Fruit fly (Drosophila melanogaster) whole organism, embryonic: Measurements from ENCODE around the gene mof.

Experiments
- CG10543 ChIP-seq: fragments of 200-800 bp; sonication (Bioruptor generic); optimal IDR thresholded peaks from 3 replicates; lab custom pipeline; 2017; ENCODE audit warnings: missing biosample characterization, mild to moderate bottlenecking, missing genetic modification characterization, moderate library complexity
- CG10654 ChIP-seq: fragments of 200-800 bp; sonication (Bioruptor generic); optimal IDR thresholded peaks from 2 replicates; lab custom pipeline; 2016; ENCODE audit warnings: missing biosample characterization, missing genetic modification characterization
- CG11085 ChIP-seq: fragments of 200-800 bp; sonication (Bioruptor generic); IDR thresholded peaks from 2 replicates; pipeline ENCODE4 v1.3.6; 2022; ENCODE audit warnings: missing biosample characterization, missing genetic modification characterization
- CG12391 ChIP-seq: fragments of 200-800 bp; sonication (Bioruptor generic); optimal IDR thresholded peaks from 3 replicates; lab custom pipeline; 2018; ENCODE audit warnings: missing biosample characterization, mild to moderate bottlenecking, missing genetic modification characterization, moderate library complexity
- CG12659 ChIP-seq: fragments of 200-800 bp; sonication (Bioruptor generic); optimal IDR thresholded peaks from 3 replicates; lab custom pipeline; 2017; ENCODE audit warnings: mild to moderate bottlenecking, missing biosample characterization, missing genetic modification reagents, missing genetic modification characterization
- CG1603 ChIP-seq: fragments of 200-800 bp; sonication (Bioruptor generic); optimal IDR thresholded peaks from 2 replicates; lab custom pipeline; 2019; ENCODE audit warnings: missing biosample characterization, mild to moderate bottlenecking, missing genetic modification characterization, moderate library complexity
- CG17328 ChIP-seq: fragments of 200-800 bp; sonication (Bioruptor generic); IDR thresholded peaks from 2 replicates; pipeline ENCODE4 v1.3.6; 2022; ENCODE audit warnings: missing biosample characterization, missing genetic modification characterization
- CG17385 ChIP-seq: fragments of 200-800 bp; sonication (Bioruptor generic); optimal IDR thresholded peaks from 3 replicates; lab custom pipeline; 2018; ENCODE audit warnings: missing biosample characterization, mild to moderate bottlenecking, missing genetic modification characterization
- CG17912 ChIP-seq: fragments of 200-800 bp; sonication (Bioruptor generic); optimal IDR thresholded peaks from 2 replicates; lab custom pipeline; 2018; ENCODE audit warnings: missing biosample characterization, mild to moderate bottlenecking, missing genetic modification characterization
- CG2120 ChIP-seq: fragments of 200-800 bp; sonication (Bioruptor generic); optimal IDR thresholded peaks from 3 replicates; lab custom pipeline; 2016; ENCODE audit warnings: missing biosample characterization, missing genetic modification characterization
- CG2678 ChIP-seq: fragments of 200-800 bp; sonication (Bioruptor generic); optimal IDR thresholded peaks from 3 replicates; lab custom pipeline; 2019; ENCODE audit warnings: missing biosample characterization, mild to moderate bottlenecking, missing genetic modification characterization, moderate library complexity
- CG32532 ChIP-seq: fragments of 200-800 bp; sonication (Bioruptor generic); IDR thresholded peaks from 2 replicates; pipeline ENCODE4 v1.3.6; 2022; ENCODE audit warnings: missing biosample characterization, missing genetic modification characterization
- CG32767 ChIP-seq: fragments of 200-800 bp; sonication (Bioruptor generic); IDR thresholded peaks from 2 replicates; pipeline ENCODE4 v1.3.6; 2022; ENCODE audit warnings: missing biosample characterization, missing genetic modification characterization
- CG34376 ChIP-seq: fragments of 200-800 bp; sonication (Bioruptor generic); optimal IDR thresholded peaks from 2 replicates; lab custom pipeline; 2018; ENCODE audit warnings: missing biosample characterization, mild to moderate bottlenecking, missing genetic modification characterization
- CG34422 ChIP-seq: fragments of 200-800 bp; sonication (Bioruptor generic); IDR thresholded peaks from 3 replicates; pipeline ENCODE4 v1.3.6; 2022; ENCODE audit warnings: missing biosample characterization, missing genetic modification characterization
- CG6689 ChIP-seq: fragments of 200-800 bp; sonication (Bioruptor generic); IDR thresholded peaks from 2 replicates; pipeline ENCODE4 v1.3.6; 2022; ENCODE audit warnings: missing biosample characterization, missing genetic modification characterization
- CG6813 ChIP-seq: fragments of 200-800 bp; sonication (Bioruptor generic); optimal IDR thresholded peaks from 2 replicates; lab custom pipeline; 2017; ENCODE audit warnings: missing biosample characterization, missing genetic modification characterization, mild to moderate bottlenecking, moderate library complexity, missing genetic modification reagents
- CG7357 ChIP-seq: fragments of 200-800 bp; sonication (Bioruptor generic); IDR thresholded peaks from 3 replicates; pipeline ENCODE4 v1.3.6; 2022; ENCODE audit warnings: missing biosample characterization, missing genetic modification characterization
- CG9932 ChIP-seq: fragments of 200-800 bp; sonication (Bioruptor generic); IDR thresholded peaks from 2 replicates; pipeline ENCODE4 v1.3.6; 2022; ENCODE audit warnings: missing biosample characterization, missing genetic modification characterization
- Drgx ChIP-seq: fragments of 200-800 bp; sonication (Bioruptor generic); IDR thresholded peaks from 2 replicates; pipeline ENCODE4 v1.3.6; 2022; ENCODE audit warnings: missing biosample characterization, missing genetic modification characterization
- E2f2 ChIP-seq: fragments of 200-800 bp; sonication (Bioruptor generic); IDR thresholded peaks from 2 replicates; pipeline ENCODE4 v1.3.6; 2022; ENCODE audit warnings: missing biosample characterization, missing genetic modification characterization
- HLHmδ ChIP-seq: fragments of 200-800 bp; sonication (Bioruptor generic); optimal IDR thresholded peaks from 2 replicates; lab custom pipeline; 2018; ENCODE audit warnings: missing biosample characterization, mild to moderate bottlenecking, missing genetic modification characterization, moderate library complexity
- Hr39 ChIP-seq: fragments of >200 bp; optimal IDR thresholded peaks from 2 replicates; lab custom pipeline; 2017
- Oli ChIP-seq: fragments of 200-800 bp; sonication (Bioruptor generic); optimal IDR thresholded peaks from 2 replicates; lab custom pipeline; 2018; ENCODE audit warnings: missing biosample characterization, mild to moderate bottlenecking, missing genetic modification characterization, moderate library complexity
- Side ChIP-seq: fragments of 200-800 bp; sonication (Bioruptor generic); optimal IDR thresholded peaks from 2 replicates; lab custom pipeline; 2016; ENCODE audit warnings: missing biosample characterization, missing genetic modification characterization
- Sox100B ChIP-seq: fragments of 200-800 bp; sonication (Bioruptor generic); optimal IDR thresholded peaks from 3 replicates; lab custom pipeline; 2018; ENCODE audit warnings: missing biosample characterization, mild to moderate bottlenecking, missing genetic modification characterization
- Xrp1 ChIP-seq: fragments of 200-800 bp; sonication (Bioruptor generic); IDR thresholded peaks from 2 replicates; pipeline ENCODE4 v1.3.6; 2022; ENCODE audit warnings: missing biosample characterization, missing genetic modification characterization
- amos ChIP-seq: fragments of 200-800 bp; sonication (Bioruptor generic); IDR thresholded peaks from 2 replicates; pipeline ENCODE4 v1.3.6; 2022; ENCODE audit warnings: missing biosample characterization, missing genetic modification characterization; ENCODE audit not compliant: partially characterized antibody
- ara ChIP-seq: fragments of 200-800 bp; sonication (Bioruptor generic); IDR thresholded peaks from 2 replicates; pipeline ENCODE4 v1.3.6; 2022; ENCODE audit warnings: missing biosample characterization, missing genetic modification characterization
- cad ChIP-seq: fragments of >200 bp; optimal IDR thresholded peaks from 2 replicates; lab custom pipeline; 2017; ENCODE audit warnings: missing biosample characterization, missing genetic modification characterization
- chif ChIP-seq, 2 experiments: fragments of 200-800 bp; sonication (Bioruptor generic); optimal IDR thresholded peaks; 3 replicates each; lab custom pipeline; 2016; ENCODE audit warnings: missing biosample characterization in 2 of 2, missing genetic modification characterization in 2 of 2
- chm ChIP-seq: fragments of 200-800 bp; sonication (Bioruptor generic); IDR thresholded peaks from 2 replicates; pipeline ENCODE4 v1.3.6; 2022; ENCODE audit warnings: missing biosample characterization, missing genetic modification characterization
- ci ChIP-seq: fragments of 200-800 bp; sonication (Bioruptor generic); IDR thresholded peaks from 3 replicates; pipeline ENCODE4 v1.3.6; 2022; ENCODE audit warnings: missing biosample characterization, missing genetic modification characterization
- dati ChIP-seq: fragments of 200-800 bp; sonication (Bioruptor generic); IDR thresholded peaks from 2 replicates; pipeline ENCODE4 v1.3.6; 2022; ENCODE audit warnings: missing biosample characterization, missing genetic modification characterization
- dmrt11E ChIP-seq: fragments of 200-800 bp; sonication (Bioruptor generic); optimal IDR thresholded peaks from 3 replicates; lab custom pipeline; 2018; ENCODE audit warnings: missing biosample characterization, mild to moderate bottlenecking, missing genetic modification characterization, moderate library complexity
- grau ChIP-seq: fragments of 200-800 bp; optimal IDR thresholded peaks from 3 replicates; lab custom pipeline; 2019; ENCODE audit warnings: missing biosample characterization, mild to moderate bottlenecking, missing genetic modification characterization, moderate library complexity
- klu ChIP-seq: fragments of 200-800 bp; sonication (Bioruptor generic); IDR thresholded peaks from 2 replicates; pipeline ENCODE4 v1.3.6; 2022; ENCODE audit warnings: missing biosample characterization, missing genetic modification characterization
- lola ChIP-seq, 3 experiments: fragments of >200 bp in 2 of 3; fragments of 200-800 bp in 1 of 3; sonication (Bioruptor generic) in 1 of 3; optimal IDR thresholded peaks; 2 replicates each; lab custom pipeline; 2017 to 2019; ENCODE audit warnings: missing biosample characterization in 3 of 3, missing genetic modification characterization in 3 of 3, mild to moderate bottlenecking in 1 of 3, moderate library complexity in 1 of 3
- oc ChIP-seq: fragments of 200-800 bp; sonication (Bioruptor generic); optimal IDR thresholded peaks from 2 replicates; lab custom pipeline; 2018; ENCODE audit warnings: missing biosample characterization, mild to moderate bottlenecking, missing genetic modification characterization, moderate library complexity
- onecut ChIP-seq: fragments of 200-800 bp; sonication (Bioruptor generic); IDR thresholded peaks from 2 replicates; pipeline ENCODE4 v1.3.6; 2022; ENCODE audit warnings: missing biosample characterization, missing genetic modification characterization
- otp ChIP-seq: fragments of 200-800 bp; sonication (Bioruptor generic); IDR thresholded peaks from 3 replicates; pipeline ENCODE4, ENCODE4 v1.3.6; 2022; ENCODE audit warnings: missing biosample characterization, missing genetic modification characterization
- pan ChIP-seq, 4 experiments: fragments of >200 bp in 3 of 4; fragments of 200-800 bp in 1 of 4; sonication (Bioruptor generic) in 1 of 4; optimal IDR thresholded peaks in 3 of 4; IDR thresholded peaks in 1 of 4; 2 replicates each; pipeline versions ENCODE4 v1.3.6 to Lab custom; 2017 to 2022; ENCODE audit warnings: missing biosample characterization in 2 of 4, missing genetic modification characterization in 2 of 4, mixed read lengths in 1 of 4
- peb ChIP-seq: fragments of 200-800 bp; sonication (Bioruptor generic); IDR thresholded peaks from 2 replicates; pipeline ENCODE4 v1.3.6; 2022; ENCODE audit warnings: missing biosample characterization, missing genetic modification characterization
- ranshi ChIP-seq: fragments of 200-800 bp; sonication (Bioruptor generic); IDR thresholded peaks from 2 replicates; pipeline ENCODE4 v1.3.6; 2022; ENCODE audit warnings: missing biosample characterization, missing genetic modification characterization
- slbo ChIP-seq: fragments of 200-800 bp; sonication (Bioruptor generic); IDR thresholded peaks from 2 replicates; pipeline ENCODE4 v1.3.6; 2022; ENCODE audit warnings: missing biosample characterization, missing genetic modification characterization
- sr ChIP-seq: fragments of 200-800 bp; sonication (Bioruptor generic); IDR thresholded peaks from 3 replicates; pipeline ENCODE4 v1.3.6; 2022; ENCODE audit warnings: missing biosample characterization, missing genetic modification characterization
- tap ChIP-seq: fragments of 200-800 bp; optimal IDR thresholded peaks from 3 replicates; lab custom pipeline; 2019; ENCODE audit warnings: missing biosample characterization, mild to moderate bottlenecking, missing genetic modification characterization, moderate library complexity
- usp ChIP-seq: fragments of >200 bp; optimal IDR thresholded peaks from 2 replicates; lab custom pipeline; 2017; ENCODE audit warnings: missing biosample characterization, missing genetic modification characterization
- yki ChIP-seq: fragments of >200 bp; optimal IDR thresholded peaks from 3 replicates; lab custom pipeline; 2018

mof gene

dm6 chrX:5886764-5887555 is 10.3 kb upstream of the mof start (continued):
- TF ChIP-seq oc (tag; lab: Kevin White, UChicago) (peak; percentile 57), CG11085 (no peak), CG17328 (peak; percentile 43; the same call in 1 of the 2 replicates), CG1603 (tag; lab: Kevin White, UChicago) (peak; percentile 27), CG6813 (GFP tag; lab: Kevin White, UChicago) (no peak), onecut (GFP tag; lab: Robert Waterston, UW) (peak; percentile 39), Oli (tag; lab: Kevin White, UChicago) (peak; percentile 10), cad (GFP tag; lab: Kevin White, UChicago) (no peak), ci (GFP tag; lab: Robert Waterston, UW) (0 out of 3 replicates have a peak, but pooled peaks have one; percentile 45), usp (no peak), chm (GFP tag; lab: Robert Waterston, UW) (peak; percentile 38; the same call in 1 of the 2 replicates), pan (optimal IDR thresholded peaks at IDR 0.05; lab: Kevin White, UChicago) (no peak), pan (GFP tag; optimal IDR thresholded peaks at IDR 0.05 in 1 of 2, IDR thresholded peaks at IDR 0.05 in 1 of 2) (no peak), CG2120 (GFP tag; lab: Kevin White, UChicago) (peak; percentile 0), E2f2 (GFP tag; lab: Robert Waterston, UW) (no peak), CG34422 (GFP tag; lab: Robert Waterston, UW) (peak; percentile 20; the same call in 1 of the 3 replicates), klu (GFP tag; lab: Robert Waterston, UW) (no peak), Hr39 (lab: Kevin White, UChicago) (no peak), tap (tag; lab: Kevin White, UChicago) (no peak), CG2678 (tag; lab: Kevin White, UChicago) (peak; percentile 7), grau (tag; lab: Kevin White, UChicago) (peak; percentile 93), CG32767 (GFP tag; lab: Robert Waterston, UW) (0 out of 2 replicates have a peak, but pooled peaks have one; percentile 9), CG34376 (no peak), CG17385 (GFP tag; lab: Kevin White, UChicago) (no peak), lola (GFP tag; optimal IDR thresholded peaks at IDR 0.05; lab: Kevin White, UChicago) (peak in 1 of 3 experiments; percentile 30), amos (GFP tag; lab: Robert Waterston, UW) (no peak), slbo (GFP tag; lab: Robert Waterston, UW) (peak; percentile 43; the same call in 1 of the 2 replicates), chif (GFP tag; optimal IDR thresholded peaks at IDR 0.05; lab: Kevin White, UChicago) (peak in 1 of 2 experiments; percentile 31), dati (GFP tag; lab: Robert Waterston, UW) (peak; percentile 14; the same call in 1 of the 2 replicates), ara (GFP tag; lab: Robert Waterston, UW) (peak; percentile 60), CG32532 (GFP tag; lab: Robert Waterston, UW) (peak; percentile 34; the same call in 1 of the 2 replicates), CG10543 (GFP tag; lab: Kevin White, UChicago) (no peak), ranshi (GFP tag; lab: Robert Waterston, UW) (no peak), yki (peak; percentile 84), CG12391 (tag; lab: Kevin White, UChicago) (peak; percentile 29), Xrp1 (GFP tag; lab: Robert Waterston, UW) (peak; percentile 62; the same call in 1 of the 2 replicates), CG10654 (GFP tag; lab: Kevin White, UChicago) (no peak), dmrt11E (tag; lab: Kevin White, UChicago) (peak; percentile 63), Sox100B (no peak), otp (GFP tag; lab: Robert Waterston, UW) (peak; percentile 57; the same call in 2 of the 3 replicates), HLHmδ (GFP tag; lab: Kevin White, UChicago) (peak; percentile 22), CG9932 (GFP tag; lab: Robert Waterston, UW) (0 out of 2 replicates have a peak, but pooled peaks have one; percentile 31), CG12659 (GFP tag; lab: Kevin White, UChicago) (peak; percentile 4), Drgx (GFP tag; lab: Robert Waterston, UW) (peak; percentile 43; the same call in 1 of the 2 replicates), Side (GFP tag; lab: Kevin White, UChicago) (peak; percentile 1), peb (GFP tag; lab: Robert Waterston, UW) (no peak), CG17912 (GFP tag; lab: Kevin White, UChicago) (no peak), sr (peak; percentile 46; the same call in 2 of the 3 replicates), CG7357 (GFP tag; lab: Robert Waterston, UW) (0 out of 3 replicates have a peak, but pooled peaks have one; percentile 13), CG6689 (GFP tag; lab: Robert Waterston, UW) (no peak)
